Fruit fly (Drosophila melanogaster) whole organism, embryonic: ENCODE results near the gene bab2.

ENCODE experiments used
- Adf1 ChIP-seq: fragments of 200-800 bp; sonication (Bioruptor generic); IDR thresholded peaks from 2 replicates; pipeline ENCODE4 v1.3.6; 2022; ENCODE audit warnings: missing biosample characterization, missing genetic modification characterization
- Antp ChIP-seq: fragments of 200-800 bp; sonication (Bioruptor generic); optimal IDR thresholded peaks from 3 replicates; lab custom pipeline; 2016; ENCODE audit warnings: missing biosample characterization, missing genetic modification characterization
- CG10366 ChIP-seq: fragments of 200-800 bp; sonication (Bioruptor generic); IDR thresholded peaks from 2 replicates; pipeline ENCODE4 v1.3.6; 2022; ENCODE audit warnings: missing biosample characterization, missing genetic modification characterization
- CG10565 ChIP-seq: fragments of 200-800 bp; sonication (Bioruptor generic); optimal IDR thresholded peaks from 3 replicates; lab custom pipeline; 2016; ENCODE audit warnings: missing biosample characterization, mild to moderate bottlenecking, missing genetic modification characterization
- CG11085 ChIP-seq: fragments of 200-800 bp; sonication (Bioruptor generic); IDR thresholded peaks from 2 replicates; pipeline ENCODE4 v1.3.6; 2022; ENCODE audit warnings: missing biosample characterization, missing genetic modification characterization
- CG17912 ChIP-seq: fragments of 200-800 bp; sonication (Bioruptor generic); optimal IDR thresholded peaks from 2 replicates; lab custom pipeline; 2018; ENCODE audit warnings: missing biosample characterization, mild to moderate bottlenecking, missing genetic modification characterization
- CG31224 ChIP-seq: fragments of 200-800 bp; sonication (Bioruptor generic); IDR thresholded peaks from 2 replicates; pipeline ENCODE4 v1.3.6; 2022; ENCODE audit warnings: missing biosample characterization, missing genetic modification characterization
- CG8478 ChIP-seq: fragments of >200 bp; optimal IDR thresholded peaks from 2 replicates; lab custom pipeline; 2018
- CG8924 ChIP-seq: fragments of 200-800 bp; optimal IDR thresholded peaks from 3 replicates; lab custom pipeline; 2019; ENCODE audit warnings: missing biosample characterization, mild to moderate bottlenecking, missing genetic modification characterization, moderate library complexity
- CG9437 ChIP-seq: fragments of 200-800 bp; sonication (Bioruptor generic); optimal IDR thresholded peaks from 2 replicates; lab custom pipeline; 2018; ENCODE audit warnings: missing biosample characterization, mild to moderate bottlenecking, missing genetic modification characterization
- CG9817 ChIP-seq: fragments of 200-800 bp; sonication (Bioruptor generic); optimal IDR thresholded peaks from 2 replicates; lab custom pipeline; 2018; ENCODE audit warnings: missing biosample characterization, mild to moderate bottlenecking, missing genetic modification characterization, moderate library complexity
- Dref ChIP-seq: fragments of 200-800 bp; sonication (Bioruptor generic); IDR thresholded peaks from 2 replicates; pipeline ENCODE4 v1.3.6; 2022; ENCODE audit warnings: missing biosample characterization, missing genetic modification characterization
- Hmr ChIP-seq: fragments of 200-800 bp; sonication (Bioruptor generic); optimal IDR thresholded peaks from 3 replicates; lab custom pipeline; 2017; ENCODE audit warnings: mild to moderate bottlenecking, missing biosample characterization, missing genetic modification reagents, missing genetic modification characterization
- Kr ChIP-seq: fragments of 200-800 bp; sonication (Bioruptor generic); optimal IDR thresholded peaks from 2 replicates; lab custom pipeline; 2017; ENCODE audit warnings: missing biosample characterization, mild to moderate bottlenecking, missing genetic modification characterization
- Med ChIP-seq: fragments of 200-800 bp; sonication (Bioruptor generic); peaks from one replicate; lab custom pipeline; 2016; ENCODE audit warnings: missing biosample characterization, missing genetic modification characterization, mild to moderate bottlenecking, inconsistent platforms, moderate library complexity
- Meics ChIP-seq: fragments of 200-800 bp; sonication (Bioruptor generic); optimal IDR thresholded peaks from 2 replicates; lab custom pipeline; 2017; ENCODE audit warnings: missing biosample characterization, mild to moderate bottlenecking, missing genetic modification characterization
- Mes4 ChIP-seq: fragments of 200-800 bp; sonication (Bioruptor generic); optimal IDR thresholded peaks from 2 replicates; lab custom pipeline; 2016; ENCODE audit warnings: missing biosample characterization, missing genetic modification characterization
- PHDP ChIP-seq: fragments of 200-800 bp; sonication (Bioruptor generic); optimal IDR thresholded peaks from 3 replicates; lab custom pipeline; 2018; ENCODE audit warnings: missing biosample characterization, mild to moderate bottlenecking, missing genetic modification characterization, moderate library complexity
- Rfx ChIP-seq: fragments of 200-800 bp; sonication (Bioruptor generic); IDR thresholded peaks from 2 replicates; pipeline ENCODE4 v1.3.6; 2022; ENCODE audit warnings: missing biosample characterization, missing genetic modification characterization
- Stat92E ChIP-seq, 3 experiments: fragments of >200 bp in 2 of 3; fragments of 200-800 bp in 1 of 3; sonication (Bioruptor generic) in 1 of 3; optimal IDR thresholded peaks; 2 replicates each; lab custom pipeline; 2017 to 2019; ENCODE audit warnings: missing biosample characterization in 3 of 3, missing genetic modification characterization in 3 of 3, mild to moderate bottlenecking in 1 of 3, moderate library complexity in 1 of 3
- Trl ChIP-seq, 3 experiments: fragments of >200 bp in 2 of 3; fragments of 200-800 bp in 1 of 3; sonication (Bioruptor generic) in 1 of 3; optimal IDR thresholded peaks; 2 replicates in 1 of 3; 3 replicates in 2 of 3; lab custom pipeline; 2016 to 2017; ENCODE audit warnings: missing biosample characterization in 1 of 3, missing genetic modification characterization in 1 of 3
- caup ChIP-seq: fragments of 200-800 bp; sonication (Bioruptor generic); optimal IDR thresholded peaks from 3 replicates; lab custom pipeline; 2017; ENCODE audit warnings: missing biosample characterization, mild to moderate bottlenecking, missing genetic modification characterization, moderate library complexity; ENCODE audit not compliant: severe bottlenecking
- cg ChIP-seq: fragments of 200-800 bp; sonication (Bioruptor generic); optimal IDR thresholded peaks from 3 replicates; lab custom pipeline; 2019; ENCODE audit warnings: missing biosample characterization, mild to moderate bottlenecking, missing genetic modification characterization, moderate library complexity
- da ChIP-seq: fragments of 200-800 bp; sonication (Bioruptor generic); optimal IDR thresholded peaks from 2 replicates; lab custom pipeline; 2016; ENCODE audit warnings: missing biosample characterization, missing genetic modification characterization
- dati ChIP-seq: fragments of 200-800 bp; sonication (Bioruptor generic); IDR thresholded peaks from 2 replicates; pipeline ENCODE4 v1.3.6; 2022; ENCODE audit warnings: missing biosample characterization, missing genetic modification characterization
- dmrt11E ChIP-seq: fragments of 200-800 bp; sonication (Bioruptor generic); optimal IDR thresholded peaks from 3 replicates; lab custom pipeline; 2018; ENCODE audit warnings: missing biosample characterization, mild to moderate bottlenecking, missing genetic modification characterization, moderate library complexity
- eyg ChIP-seq: fragments of 200-800 bp; sonication (Bioruptor generic); optimal IDR thresholded peaks from 3 replicates; lab custom pipeline; 2016; ENCODE audit warnings: missing biosample characterization, missing genetic modification characterization
- jumu ChIP-seq: fragments of 200-800 bp; sonication (Bioruptor generic); optimal IDR thresholded peaks from 3 replicates; lab custom pipeline; 2016; ENCODE audit warnings: missing biosample characterization, missing genetic modification characterization
- maf-S ChIP-seq: fragments of 200-800 bp; sonication (Bioruptor generic); optimal IDR thresholded peaks from 2 replicates; lab custom pipeline; 2016; ENCODE audit warnings: missing biosample characterization, missing genetic modification characterization
- nerfin-2 ChIP-seq: fragments of 200-800 bp; sonication (Bioruptor generic); IDR thresholded peaks from 2 replicates; pipeline ENCODE4 v1.3.6; 2022; ENCODE audit warnings: missing biosample characterization, missing genetic modification characterization; ENCODE audit not compliant: partially characterized antibody
- pita ChIP-seq: fragments of 200-800 bp; sonication (Bioruptor generic); optimal IDR thresholded peaks from 2 replicates; lab custom pipeline; 2017; ENCODE audit warnings: missing biosample characterization, mild to moderate bottlenecking, missing genetic modification characterization
- stwl ChIP-seq: fragments of 200-800 bp; sonication (Bioruptor generic); optimal IDR thresholded peaks from 3 replicates; lab custom pipeline; 2018; ENCODE audit warnings: missing biosample characterization, mild to moderate bottlenecking, missing genetic modification characterization, moderate library complexity
- sug ChIP-seq: fragments of 200-800 bp; optimal IDR thresholded peaks from 2 replicates; lab custom pipeline; 2019; ENCODE audit warnings: missing biosample characterization, mild to moderate bottlenecking, missing genetic modification characterization, moderate library complexity
- trh ChIP-seq: fragments of 200-800 bp; sonication (Bioruptor generic); optimal IDR thresholded peaks from 2 replicates; lab custom pipeline; 2016; ENCODE audit warnings: missing biosample characterization, missing genetic modification characterization
- ttk ChIP-seq: fragments of 200-800 bp; sonication (Bioruptor generic); IDR thresholded peaks from 2 replicates; pipeline ENCODE4 v2.1.2; 2022; ENCODE audit warnings: missing biosample characterization, missing genetic modification characterization
- tup ChIP-seq: fragments of 200-800 bp; sonication (Bioruptor generic); optimal IDR thresholded peaks from 2 replicates; lab custom pipeline; 2016; ENCODE audit warnings: missing biosample characterization, mild to moderate bottlenecking, missing genetic modification characterization, moderate library complexity
- wor ChIP-seq: fragments of 200-800 bp; sonication (Bioruptor generic); IDR thresholded peaks from 2 replicates; pipeline ENCODE4 v1.3.6; 2022; ENCODE audit warnings: missing biosample characterization, missing genetic modification characterization
- z ChIP-seq: fragments of 200-800 bp; sonication (Bioruptor generic); IDR thresholded peaks from 3 replicates; pipeline ENCODE4 v1.3.6; 2022; ENCODE audit warnings: missing biosample characterization, missing genetic modification characterization

bab2 gene

dm6 chr3L:1101461-1101860 lies 75.6 kb downstream of the bab2 start (continued):
- TF ChIP-seq CG17912 (GFP tag; lab: Kevin White, UChicago): no peak
- TF ChIP-seq trh (GFP tag; lab: Kevin White, UChicago): no peak
- TF ChIP-seq sug (tag; lab: Kevin White, UChicago): no peak
- TF ChIP-seq Adf1 (GFP tag; lab: Robert Waterston, UW): peak; percentile 77; the same call in 1 of the 2 replicates
- no peak for TF ChIP-seq nerfin-2 (GFP tag; lab: Robert Waterston, UW)
- TF ChIP-seq CG8924: no peak
- no peak for TF ChIP-seq CG10366 (GFP tag; lab: Robert Waterston, UW)
- no peak for TF ChIP-seq eyg (GFP tag; lab: Kevin White, UChicago)
- no peak for TF ChIP-seq jumu (GFP tag; lab: Kevin White, UChicago)
- no peak for TF ChIP-seq Hmr (GFP tag; lab: Kevin White, UChicago)
- no peak for TF ChIP-seq Meics (GFP tag; lab: Kevin White, UChicago)
- TF ChIP-seq Antp (GFP tag; lab: Kevin White, UChicago): no peak
- no peak for TF ChIP-seq CG9817 (tag; lab: Kevin White, UChicago)
- TF ChIP-seq maf-S: no peak
- no peak for TF ChIP-seq dati (GFP tag; lab: Robert Waterston, UW)
- no peak for TF ChIP-seq Stat92E (GFP tag; optimal IDR thresholded peaks at IDR 0.05; lab: Kevin White, UChicago)
- TF ChIP-seq Kr (GFP tag; lab: Kevin White, UChicago): no peak
- TF ChIP-seq CG10565 (GFP tag; lab: Kevin White, UChicago): no peak
- 0 out of 3 replicates have a peak, but pooled peaks have one; percentile 20 for TF ChIP-seq z
- no peak for TF ChIP-seq CG31224 (GFP tag; lab: Robert Waterston, UW)
- no peak for TF ChIP-seq Rfx (GFP tag; lab: Robert Waterston, UW)
- no peak for TF ChIP-seq caup (GFP tag; lab: Kevin White, UChicago)
- no peak for TF ChIP-seq wor (GFP tag; lab: Robert Waterston, UW)
- no peak for TF ChIP-seq tup (GFP tag; lab: Kevin White, UChicago)
- TF ChIP-seq CG8478 (lab: Kevin White, UChicago): peak; percentile 36
- TF ChIP-seq stwl (tag; lab: Kevin White, UChicago): no peak
- TF ChIP-seq pita (GFP tag; lab: Kevin White, UChicago): no peak
- TF ChIP-seq Dref (GFP tag; lab: Robert Waterston, UW): no peak
- no peak for TF ChIP-seq Mes4 (GFP tag; lab: Kevin White, UChicago)
- no peak for TF ChIP-seq da (GFP tag; lab: Kevin White, UChicago)
- no peak for TF ChIP-seq CG11085 (GFP tag; lab: Robert Waterston, UW)
- TF ChIP-seq ttk (GFP tag; lab: Robert Waterston, UW): no peak
- TF ChIP-seq PHDP (tag; lab: Kevin White, UChicago): no peak

dm6 chr3L:1100660-1101139 lies 76.4 kb downstream of the bab2 start, which contains the start of gene bab1:
Gene bab1, minus strand, starts transcription at chr3L:1101089.
- TF ChIP-seq CG9437 (GFP tag; lab: Kevin White, UChicago) (peak; percentile 91), Med (GFP tag; lab: Kevin White, UChicago) (peak; percentile 39), dmrt11E (tag; lab: Kevin White, UChicago) (no peak), cg (GFP tag; lab: Kevin White, UChicago) (peak; percentile 63), Trl (optimal IDR thresholded peaks at IDR 0.05; lab: Kevin White, UChicago) (peak; percentile 9 to 40), Trl (GFP tag; optimal IDR thresholded peaks at IDR 0.05; lab: Kevin White, UChicago) (no peak)
